Worm (Caenorhabditis elegans) whole organism, mixed stage, embryonic: Measurements from ENCODE around the gene M03C11.9.

Experiments
- M03D4.4 ChIP-seq: sonication (generic microtip); optimal IDR thresholded peaks from 2 replicates; lab custom pipeline; 2017; ENCODE audit warnings: mild to moderate bottlenecking, missing genetic modification characterization, missing compliant biosample characterization
- blmp-1 ChIP-seq: fragments of 150-350 bp; optimal IDR thresholded peaks from 2 replicates; lab custom pipeline; 2014; ENCODE audit warnings: missing biosample characterization, missing genetic modification characterization
- ceh-39 ChIP-seq: fragments of 150-350 bp; optimal IDR thresholded peaks from 2 replicates; lab custom pipeline; 2014; ENCODE audit warnings: missing biosample characterization, missing genetic modification characterization
- ceh-43 ChIP-seq: fragments of 200-800 bp; sonication (Bioruptor generic); optimal IDR thresholded peaks from 2 replicates; lab custom pipeline; 2018; ENCODE audit warnings: mild to moderate bottlenecking, missing genetic modification characterization, moderate library complexity, missing compliant biosample characterization
- ces-1 ChIP-seq: fragments of 150-350 bp; optimal IDR thresholded peaks from 2 replicates; lab custom pipeline; 2014; ENCODE audit warnings: missing biosample characterization, missing genetic modification reagents, missing genetic modification characterization
- cnd-1 ChIP-seq: fragments of 200-800 bp; sonication (Bioruptor generic); optimal IDR thresholded peaks from 2 replicates; lab custom pipeline; 2018; ENCODE audit warnings: mild to moderate bottlenecking, missing genetic modification characterization, missing compliant biosample characterization
- drap-1 ChIP-seq: fragments of 200-800 bp; sonication (Bioruptor generic); optimal IDR thresholded peaks from 3 replicates; lab custom pipeline; 2018; ENCODE audit warnings: mild to moderate bottlenecking, missing genetic modification characterization, missing compliant biosample characterization
- elt-1 ChIP-seq: sonication (generic microtip); optimal IDR thresholded peaks from 2 replicates; lab custom pipeline; 2017; ENCODE audit warnings: missing genetic modification characterization, mild to moderate bottlenecking, missing compliant biosample characterization, antibody characterized with exemption, moderate library complexity, borderline replicate concordance; ENCODE audit not compliant: insufficient read depth
- elt-3 ChIP-seq: fragments of 150-350 bp; optimal IDR thresholded peaks from 2 replicates; lab custom pipeline; 2014; ENCODE audit warnings: missing biosample characterization, missing genetic modification characterization
- ham-2 ChIP-seq: fragments of 200-800 bp; sonication (Bioruptor generic); optimal IDR thresholded peaks from 2 replicates; lab custom pipeline; 2018; ENCODE audit warnings: mild to moderate bottlenecking, missing genetic modification characterization, missing compliant biosample characterization
- hlh-1 ChIP-seq: fragments of 150-350 bp; optimal IDR thresholded peaks from 2 replicates; lab custom pipeline; 2014; ENCODE audit warnings: missing biosample characterization, missing genetic modification reagents, missing genetic modification characterization
- lin-13 ChIP-seq: fragments of 150-350 bp; optimal IDR thresholded peaks from 2 replicates; lab custom pipeline; 2014; ENCODE audit warnings: missing biosample characterization, missing genetic modification characterization
- lin-32 ChIP-seq: fragments of 200-800 bp; sonication (Bioruptor generic); optimal IDR thresholded peaks from 2 replicates; lab custom pipeline; 2018; ENCODE audit warnings: mild to moderate bottlenecking, missing genetic modification characterization, missing compliant biosample characterization
- lsy-2 ChIP-seq: fragments of 150-350 bp; optimal IDR thresholded peaks from 2 replicates; lab custom pipeline; 2014; ENCODE audit warnings: missing biosample characterization, missing genetic modification characterization
- mab-5 ChIP-seq: fragments of 150-350 bp; optimal IDR thresholded peaks from 2 replicates; lab custom pipeline; 2014; ENCODE audit warnings: missing biosample characterization, missing genetic modification characterization
- mep-1 ChIP-seq: fragments of 150-350 bp; optimal IDR thresholded peaks from 2 replicates; lab custom pipeline; 2017; ENCODE audit warnings: missing biosample characterization, missing genetic modification reagents, missing genetic modification characterization, inconsistent platforms
- mls-2 ChIP-seq: sonication (generic microtip); optimal IDR thresholded peaks from 2 replicates; lab custom pipeline; 2016; ENCODE audit warnings: mild to moderate bottlenecking, missing genetic modification characterization, moderate library complexity, missing compliant biosample characterization
- nhr-2 ChIP-seq: fragments of 150-350 bp; optimal IDR thresholded peaks from 2 replicates; lab custom pipeline; 2014; ENCODE audit warnings: missing biosample characterization, missing genetic modification characterization
- nhr-237 ChIP-seq: fragments of 150-350 bp; optimal IDR thresholded peaks from 2 replicates; lab custom pipeline; 2014; ENCODE audit warnings: missing biosample characterization, missing genetic modification characterization
- pha-4 ChIP-seq: fragments of 150-350 bp; optimal IDR thresholded peaks from 2 replicates; lab custom pipeline; 2018; ENCODE audit warnings: missing biosample characterization, missing genetic modification reagents, missing genetic modification characterization
- snpc-4 ChIP-seq: fragments of 150-350 bp; optimal IDR thresholded peaks from 2 replicates; lab custom pipeline; 2014; ENCODE audit warnings: missing biosample characterization, missing genetic modification characterization
- sptf-1 ChIP-seq: sonication (generic microtip); optimal IDR thresholded peaks from 2 replicates; lab custom pipeline; 2017; ENCODE audit warnings: mild to moderate bottlenecking, missing genetic modification characterization, moderate library complexity, missing compliant biosample characterization
- tbx-8 ChIP-seq: fragments of 200-800 bp; sonication (Bioruptor generic); optimal IDR thresholded peaks from 2 replicates; lab custom pipeline; 2018; ENCODE audit warnings: mild to moderate bottlenecking, missing genetic modification characterization, moderate library complexity, missing compliant biosample characterization
- unc-120 ChIP-seq: sonication (generic microtip); optimal IDR thresholded peaks from 2 replicates; lab custom pipeline; 2017; ENCODE audit warnings: missing genetic modification characterization, missing compliant biosample characterization; ENCODE audit not compliant: poor library complexity, severe bottlenecking
- unc-39 ChIP-seq: fragments of 150-350 bp; optimal IDR thresholded peaks from 2 replicates; lab custom pipeline; 2014; ENCODE audit warnings: missing biosample characterization, missing genetic modification characterization
- unc-62 ChIP-seq: fragments of 150-350 bp; optimal IDR thresholded peaks from 2 replicates; lab custom pipeline; 2014; ENCODE audit warnings: missing biosample characterization, missing genetic modification reagents, missing genetic modification characterization
- zip-8 ChIP-seq: fragments of 150-350 bp; optimal IDR thresholded peaks from 2 replicates; lab custom pipeline; 2014; ENCODE audit warnings: missing biosample characterization, missing genetic modification characterization
- ztf-11 ChIP-seq: fragments of 150-350 bp; optimal IDR thresholded peaks from 2 replicates; lab custom pipeline; 2014; ENCODE audit warnings: missing biosample characterization, missing genetic modification characterization

The M03C11.9 gene

ce11 chrIII:10427882-10428281 lies 36.4 kb upstream of the M03C11.9 start, which contains the start of gene prp-3:
TSS of gene prp-3 (minus strand) at chrIII:10427982.
- no peak for TF ChIP-seq cnd-1 (tag; lab: Kevin White, UChicago)
- TF ChIP-seq elt-3 = no peak

ce11 chrIII:10423906-10424305 lies 32.4 kb upstream of the M03C11.9 start, which contains the start of gene M03C11.6:
TSS of gene M03C11.6 (minus strand) at chrIII:10424006.
- no peak for TF ChIP-seq M03D4.4
- TF ChIP-seq mls-2 (tag; lab: Kevin White, UChicago) = no peak
- TF ChIP-seq unc-39 (tag; lab: Kevin White, UChicago) = no peak
- no peak for TF ChIP-seq mab-5 (tag; lab: Kevin White, UChicago)
- no peak for TF ChIP-seq blmp-1 (tag; lab: Kevin White, UChicago)

DNA sequence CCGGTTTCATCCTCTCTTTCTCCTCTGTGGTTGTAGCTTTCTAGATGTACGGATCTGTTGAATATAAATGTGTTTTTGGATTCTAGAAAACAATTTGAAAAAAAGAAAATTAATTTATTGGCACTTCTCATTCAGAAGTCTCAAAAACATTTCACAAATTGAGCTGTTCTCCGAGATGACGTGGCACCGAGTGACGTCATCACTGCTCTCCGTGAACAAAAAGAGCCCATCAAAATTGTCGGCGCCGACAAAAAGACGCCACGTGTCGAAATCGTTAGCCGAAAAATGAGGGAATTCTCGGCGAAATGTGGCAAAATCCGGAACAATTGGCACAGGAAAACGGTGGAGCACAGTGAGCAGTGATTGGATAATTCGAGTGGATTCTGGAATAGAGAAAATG lies 30.2 kb upstream of the M03C11.9 start:
- TF ChIP-seq ztf-11 (tag; lab: Kevin White, UChicago) (no peak), lin-13 (tag; lab: Kevin White, UChicago) (no peak), unc-120 (tag; lab: Kevin White, UChicago) (no peak), mls-2 (tag; lab: Kevin White, UChicago) (no peak), elt-3 (no peak), snpc-4 (tag; lab: Kevin White, UChicago) (no peak)

DNA sequence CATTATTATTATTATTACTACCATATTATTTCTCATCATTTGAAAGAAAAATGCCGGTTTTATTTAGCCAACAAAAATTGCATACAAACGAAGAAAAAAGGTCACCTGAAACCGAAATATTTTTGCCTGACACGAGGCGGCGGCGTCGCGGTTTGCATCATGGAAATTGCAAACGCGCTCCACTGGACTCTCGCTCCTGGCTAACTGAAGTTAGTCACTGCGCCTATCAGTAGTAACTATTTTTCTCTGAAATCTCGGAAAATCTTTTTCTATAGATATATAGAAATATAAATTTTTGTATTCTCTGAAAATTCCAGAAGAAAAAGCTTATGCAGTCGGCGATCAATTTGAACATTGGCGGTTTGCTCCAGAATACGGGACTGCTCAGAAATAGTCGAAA lies 24.3 kb upstream of the M03C11.9 start, which contains the start of gene ymel-1:
TSS of gene ymel-1 (plus strand) at position 318 of the 400 bp plus-strand sequence.
- TF ChIP-seq lin-32 (GFP tag; lab: Kevin White, UChicago) (no peak), lsy-2 (no peak), ces-1 (GFP tag; lab: Kevin White, UChicago) (no peak), M03D4.4 (peak; percentile 25)

DNA sequence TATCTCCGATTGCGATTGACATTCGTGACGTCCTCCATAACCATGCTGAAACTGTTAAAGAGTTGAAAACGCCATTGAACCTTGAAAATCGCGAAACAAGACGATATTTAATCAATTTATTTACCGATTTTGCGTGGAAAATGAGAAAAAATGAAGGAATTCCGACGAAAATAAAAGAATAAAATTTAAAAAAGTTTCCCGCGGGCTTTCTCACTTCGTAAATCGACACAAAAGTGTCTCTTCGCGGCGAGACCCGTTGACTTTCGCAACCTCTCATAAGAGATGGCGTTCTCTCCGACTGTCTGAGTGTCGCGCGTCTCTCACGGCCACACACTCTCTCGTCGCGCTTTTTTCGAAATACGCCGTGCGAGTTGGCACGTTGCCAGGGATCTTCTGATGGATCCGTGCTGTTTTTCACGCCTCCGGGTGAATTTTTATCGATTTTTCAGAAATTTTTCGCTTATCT lies 15.7 kb upstream of the M03C11.9 start, which contains the start of gene hat-1:
TSS of gene hat-1 (minus strand) at position 51 of the 466 bp plus-strand sequence.
- TF ChIP-seq zip-8 (tag; lab: Kevin White, UChicago) = peak; percentile 1
- peak; percentile 8 for TF ChIP-seq ham-2 (GFP tag; lab: Kevin White, UChicago)
- peak; percentile 13 for TF ChIP-seq elt-1 (tag; lab: Kevin White, UChicago)
- peak; percentile 14 for TF ChIP-seq ztf-11 (tag; lab: Kevin White, UChicago)
- no peak for TF ChIP-seq elt-3
- peak; percentile 85 for TF ChIP-seq nhr-237
- peak; percentile 68 for TF ChIP-seq ces-1 (GFP tag; lab: Kevin White, UChicago)
- peak; percentile 45 for TF ChIP-seq ceh-39 (tag; lab: Kevin White, UChicago)
- peak; percentile 76 for TF ChIP-seq pha-4
- TF ChIP-seq sptf-1 (tag; lab: Kevin White, UChicago) = peak; percentile 23
- TF ChIP-seq unc-62 = no peak
- TF ChIP-seq M03D4.4 = no peak
- no peak for TF ChIP-seq snpc-4 (tag; lab: Kevin White, UChicago)
- TF ChIP-seq tbx-8 (GFP tag; lab: Kevin White, UChicago) = peak; percentile 27
- peak; percentile 84 for TF ChIP-seq lsy-2
- TF ChIP-seq hlh-1 (tag; lab: Kevin White, UChicago) = no peak
- TF ChIP-seq lin-13 (tag; lab: Kevin White, UChicago) = peak; percentile 84
- TF ChIP-seq unc-120 (tag; lab: Kevin White, UChicago) = peak; percentile 7
- peak; percentile 63 for TF ChIP-seq mep-1 (tag; lab: Kevin White, UChicago)
- TF ChIP-seq, all 35 proteins: peak for 14

DNA sequence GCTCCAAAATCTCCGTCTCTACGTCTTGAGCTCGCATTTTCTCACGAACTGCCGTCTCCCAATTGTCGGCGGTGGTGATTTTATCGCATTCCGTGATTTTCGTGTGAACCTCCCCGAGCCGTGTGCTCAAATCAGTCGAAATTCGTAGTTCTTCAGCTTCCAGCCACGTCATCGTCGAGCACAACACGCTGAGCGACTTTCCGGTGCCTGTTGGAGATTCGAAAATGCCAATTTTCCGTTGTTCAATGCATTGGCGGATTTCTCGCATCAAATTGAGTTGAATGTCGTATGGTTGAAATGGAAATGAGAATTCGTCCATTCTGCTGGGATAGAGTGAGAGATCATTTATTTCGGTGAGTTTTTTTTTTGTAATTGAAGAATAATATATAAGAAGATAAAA lies 13.4 kb upstream of the M03C11.9 start, which contains the start of the genes M03C11.3 and chl-1:
TSS of gene M03C11.3 (plus strand) at position 153 of the 400 bp plus-strand sequence.
TSS of gene chl-1 (minus strand) at position 323 of the 400 bp plus-strand sequence.
- TF ChIP-seq lsy-2 (no peak), M03D4.4 (no peak), ceh-43 (GFP tag; lab: Kevin White, UChicago) (no peak), mls-2 (tag; lab: Kevin White, UChicago) (no peak), nhr-2 (no peak)

DNA sequence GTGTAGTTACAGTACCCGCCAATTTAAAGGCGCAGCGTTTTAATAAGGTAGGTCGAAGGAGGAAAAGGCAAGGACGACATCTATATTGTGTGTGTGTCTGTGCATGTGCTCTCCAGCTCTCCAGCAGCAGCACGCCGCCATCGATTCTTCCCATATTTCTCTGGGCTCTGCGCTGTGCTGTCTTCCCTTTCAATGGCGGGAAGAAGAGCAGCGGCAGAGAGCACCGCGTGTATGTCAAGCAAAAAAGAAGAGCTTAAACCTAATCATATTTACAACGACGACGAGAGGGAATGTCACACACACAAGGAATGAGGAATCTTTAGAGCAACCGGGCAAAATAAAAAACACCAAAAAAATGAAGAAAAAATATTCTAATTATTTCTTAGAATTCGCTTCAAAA lies 7.4 kb upstream of the M03C11.9 start:
- TF ChIP-seq ces-1 (GFP tag; lab: Kevin White, UChicago) = peak; percentile 90
- no peak for TF ChIP-seq ham-2 (GFP tag; lab: Kevin White, UChicago)
- TF ChIP-seq drap-1 = no peak
- TF ChIP-seq, all 35 proteins: peak for 1
